Worm (Caenorhabditis elegans): ENCODE data around the gene fbxa-143.

DNA sequence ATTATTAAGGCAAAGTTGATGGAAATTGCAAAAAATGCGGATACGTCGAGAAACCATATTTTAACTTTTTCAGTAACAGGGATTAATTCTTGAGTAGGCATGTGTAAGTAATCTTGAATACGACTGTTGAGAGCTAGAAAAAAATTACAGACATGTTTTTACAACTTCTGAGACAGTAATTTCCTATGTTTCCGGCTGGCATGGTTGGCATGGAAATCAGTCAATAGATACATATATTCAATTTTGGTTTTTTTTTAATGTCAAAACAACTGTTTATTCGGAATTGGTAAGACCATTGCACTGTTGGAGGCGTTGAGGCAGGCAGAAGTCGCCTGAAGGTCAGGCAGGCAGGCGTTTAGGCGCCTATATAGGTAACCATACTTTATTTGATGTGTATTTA is 26.1 kb upstream of the fbxa-143 start, which contains the start of gene str-254:
- TF ChIP-seq W03F9.2 (tag; optimal IDR thresholded peaks at IDR 0.05): no peak
- no peak for TF ChIP-seq dao-5 (tag; optimal IDR thresholded peaks at IDR 0.05)
- no peak for TF ChIP-seq him-1 (tag; optimal IDR thresholded peaks at IDR 0.05)
